Fruit fly (Drosophila melanogaster) whole organism, embryonic: ENCODE results near the gene Kr-h1.

Source experiments
- Ada2b ChIP-seq: fragments of 200-800 bp; sonication (Bioruptor generic); IDR thresholded peaks from 2 replicates; pipeline ENCODE4 v1.3.6; 2022; ENCODE audit warnings: missing biosample characterization, missing genetic modification characterization
- Aef1 ChIP-seq: fragments of 200-800 bp; sonication (Bioruptor generic); IDR thresholded peaks from 3 replicates; pipeline ENCODE4 v1.3.6; 2022; ENCODE audit warnings: missing biosample characterization, missing genetic modification characterization
- Atf-2 ChIP-seq: fragments of 200-800 bp; sonication (Bioruptor generic); optimal IDR thresholded peaks from 2 replicates; lab custom pipeline; 2016; ENCODE audit warnings: missing biosample characterization, missing genetic modification characterization
- CG1024 ChIP-seq: fragments of 200-800 bp; sonication (Bioruptor generic); IDR thresholded peaks from 2 replicates; pipeline ENCODE4 v1.3.6; 2022; ENCODE audit warnings: missing biosample characterization, missing genetic modification characterization
- CG10959 ChIP-seq: fragments of 200-800 bp; sonication (Bioruptor generic); IDR thresholded peaks from 2 replicates; pipeline ENCODE4 v1.3.6; 2022; ENCODE audit warnings: missing biosample characterization, missing genetic modification characterization
- CG11696 ChIP-seq: fragments of 200-800 bp; sonication (Bioruptor generic); IDR thresholded peaks from 2 replicates; pipeline ENCODE4 v1.3.6; 2022; ENCODE audit warnings: missing biosample characterization, missing genetic modification characterization
- CG12236 ChIP-seq: fragments of 200-800 bp; sonication (Bioruptor generic); optimal IDR thresholded peaks from 2 replicates; lab custom pipeline; 2016; ENCODE audit warnings: missing biosample characterization, missing genetic modification characterization
- CG12391 ChIP-seq: fragments of 200-800 bp; sonication (Bioruptor generic); optimal IDR thresholded peaks from 3 replicates; lab custom pipeline; 2018; ENCODE audit warnings: missing biosample characterization, mild to moderate bottlenecking, missing genetic modification characterization, moderate library complexity
- CG15479 ChIP-seq: fragments of 200-800 bp; sonication (Bioruptor generic); optimal IDR thresholded peaks from 3 replicates; lab custom pipeline; 2019; ENCODE audit warnings: missing biosample characterization, mild to moderate bottlenecking, missing genetic modification characterization, moderate library complexity
- CG1603 ChIP-seq: fragments of 200-800 bp; sonication (Bioruptor generic); optimal IDR thresholded peaks from 2 replicates; lab custom pipeline; 2019; ENCODE audit warnings: missing biosample characterization, mild to moderate bottlenecking, missing genetic modification characterization, moderate library complexity
- CG17359 ChIP-seq: fragments of 200-800 bp; sonication (Bioruptor generic); optimal IDR thresholded peaks from 3 replicates; lab custom pipeline; 2018; ENCODE audit warnings: missing biosample characterization, mild to moderate bottlenecking, missing genetic modification characterization, moderate library complexity
- CG17612 ChIP-seq: fragments of 200-800 bp; sonication (Bioruptor generic); IDR thresholded peaks from 2 replicates; pipeline ENCODE4 v1.3.6; 2022; ENCODE audit warnings: missing biosample characterization, missing genetic modification characterization
- CG31365 ChIP-seq: fragments of 200-800 bp; sonication (Bioruptor generic); optimal IDR thresholded peaks from 2 replicates; lab custom pipeline; 2018; ENCODE audit warnings: missing biosample characterization, mild to moderate bottlenecking, missing genetic modification characterization
- CG31388 ChIP-seq: fragments of 200-800 bp; sonication (Bioruptor generic); optimal IDR thresholded peaks from 2 replicates; lab custom pipeline; 2016; ENCODE audit warnings: missing biosample characterization, missing genetic modification characterization
- CG33213 ChIP-seq: fragments of 200-800 bp; sonication (Bioruptor generic); optimal IDR thresholded peaks from 3 replicates; lab custom pipeline; 2016; ENCODE audit warnings: missing biosample characterization, missing genetic modification characterization
- CG3726 ChIP-seq: fragments of 200-800 bp; sonication (Bioruptor generic); IDR thresholded peaks from 3 replicates; pipeline ENCODE4, ENCODE4 v1.3.6; 2022; ENCODE audit warnings: missing biosample characterization, missing genetic modification characterization
- CG4820 ChIP-seq: fragments of 200-800 bp; sonication (Bioruptor generic); optimal IDR thresholded peaks from 3 replicates; lab custom pipeline; 2016; ENCODE audit warnings: missing biosample characterization, missing genetic modification characterization
- CG7556 ChIP-seq: fragments of 200-800 bp; sonication (Bioruptor generic); optimal IDR thresholded peaks from 2 replicates; lab custom pipeline; 2017; ENCODE audit warnings: missing biosample characterization, mild to moderate bottlenecking, missing genetic modification characterization
- CG8944 ChIP-seq: fragments of 200-800 bp; sonication (Bioruptor generic); optimal IDR thresholded peaks from 3 replicates; lab custom pipeline; 2016; ENCODE audit warnings: missing biosample characterization, missing genetic modification characterization
- CG9932 ChIP-seq: fragments of 200-800 bp; sonication (Bioruptor generic); IDR thresholded peaks from 2 replicates; pipeline ENCODE4 v1.3.6; 2022; ENCODE audit warnings: missing biosample characterization, missing genetic modification characterization
- CoRest ChIP-seq: fragments of 200-800 bp; sonication (Bioruptor generic); optimal IDR thresholded peaks from 3 replicates; lab custom pipeline; 2018; ENCODE audit warnings: missing biosample characterization, mild to moderate bottlenecking, missing genetic modification characterization, moderate library complexity
- D19A ChIP-seq: fragments of 200-800 bp; optimal IDR thresholded peaks from 3 replicates; lab custom pipeline; 2019; ENCODE audit warnings: missing biosample characterization, mild to moderate bottlenecking, missing genetic modification characterization, moderate library complexity
- E2f1 ChIP-seq: fragments of 200-800 bp; sonication (Bioruptor generic); IDR thresholded peaks from 2 replicates; pipeline ENCODE4 v1.3.6; 2022; ENCODE audit warnings: missing biosample characterization, missing genetic modification characterization
- Ets97D ChIP-seq: fragments of 200-800 bp; sonication (Bioruptor generic); optimal IDR thresholded peaks from 3 replicates; lab custom pipeline; 2016; ENCODE audit warnings: missing biosample characterization, missing genetic modification characterization
- GATAe ChIP-seq: fragments of 200-800 bp; sonication (Bioruptor generic); conservative IDR thresholded peaks from 2 replicates; pipeline ENCODE4 v1.3.6; 2022; ENCODE audit warnings: missing biosample characterization, missing genetic modification characterization
- Gsc ChIP-seq: fragments of 200-800 bp; sonication (Bioruptor generic); IDR thresholded peaks from 2 replicates; pipeline ENCODE4 v1.3.6; 2022; ENCODE audit warnings: missing biosample characterization, missing genetic modification characterization
- HLH54F ChIP-seq: fragments of 200-800 bp; sonication (Bioruptor generic); optimal IDR thresholded peaks from 3 replicates; lab custom pipeline; 2016; ENCODE audit warnings: missing biosample characterization, missing genetic modification characterization
- Hr39 ChIP-seq: fragments of >200 bp; optimal IDR thresholded peaks from 2 replicates; lab custom pipeline; 2017
- MBD-R2 ChIP-seq: fragments of 200-800 bp; sonication (Bioruptor generic); IDR thresholded peaks from 2 replicates; pipeline ENCODE4 v1.3.6; 2022; ENCODE audit warnings: missing biosample characterization, missing genetic modification characterization
- Mrtf ChIP-seq: fragments of 200-800 bp; sonication (Bioruptor generic); IDR thresholded peaks from 3 replicates; pipeline ENCODE4 v1.3.6; 2022; ENCODE audit warnings: missing biosample characterization, missing genetic modification characterization
- NC2β ChIP-seq: fragments of 200-800 bp; sonication (Bioruptor generic); optimal IDR thresholded peaks from 2 replicates; lab custom pipeline; 2016; ENCODE audit warnings: missing biosample characterization, missing genetic modification characterization
- Ptx1 ChIP-seq: fragments of 200-800 bp; sonication (Bioruptor generic); IDR thresholded peaks from 2 replicates; pipeline ENCODE4 v1.3.6; 2022; ENCODE audit warnings: missing biosample characterization, missing genetic modification characterization
- Ravus ChIP-seq: fragments of 200-800 bp; sonication (Bioruptor generic); IDR thresholded peaks from 2 replicates; pipeline ENCODE4 v1.3.6; 2022; ENCODE audit warnings: missing biosample characterization, missing genetic modification characterization
- Scr ChIP-seq: fragments of 200-800 bp; sonication (Bioruptor generic); IDR thresholded peaks from 2 replicates; pipeline ENCODE4 v1.3.6; 2022; ENCODE audit warnings: missing biosample characterization, missing genetic modification characterization; ENCODE audit not compliant: partially characterized antibody
- Sin3A ChIP-seq: fragments of >200 bp; optimal IDR thresholded peaks from 2 replicates; lab custom pipeline; 2018
- Tbp ChIP-seq: fragments of >200 bp; optimal IDR thresholded peaks from 2 replicates; lab custom pipeline; 2018; ENCODE audit warnings: missing biosample characterization, missing genetic modification characterization
- al ChIP-seq: fragments of 200-800 bp; sonication (Bioruptor generic); IDR thresholded peaks from 2 replicates; pipeline ENCODE4 v1.3.6; 2022; ENCODE audit warnings: missing biosample characterization, missing genetic modification characterization
- ap ChIP-seq: fragments of 200-800 bp; sonication (Bioruptor generic); IDR thresholded peaks from 2 replicates; pipeline ENCODE4 v1.3.6; 2022; ENCODE audit warnings: missing biosample characterization, missing genetic modification characterization
- cato ChIP-seq: fragments of 200-800 bp; sonication (Bioruptor generic); optimal IDR thresholded peaks from 2 replicates; lab custom pipeline; 2016; ENCODE audit warnings: missing biosample characterization, missing genetic modification characterization, borderline replicate concordance
- crp ChIP-seq, 2 experiments: fragments of 200-800 bp; sonication (Bioruptor generic); optimal IDR thresholded peaks; 2 replicates in 1 of 2; 3 replicates in 1 of 2; lab custom pipeline; 2017; ENCODE audit warnings: missing biosample characterization in 2 of 2, missing genetic modification characterization in 2 of 2, mild to moderate bottlenecking in 1 of 2, moderate library complexity in 1 of 2
- dimm ChIP-seq: fragments of 200-800 bp; sonication (Bioruptor generic); IDR thresholded peaks from 2 replicates; pipeline ENCODE4 v1.3.6; 2022; ENCODE audit warnings: missing biosample characterization, missing genetic modification characterization
- exex ChIP-seq: fragments of 200-800 bp; sonication (Bioruptor generic); optimal IDR thresholded peaks from 4 replicates; lab custom pipeline; 2018; ENCODE audit warnings: missing biosample characterization, mild to moderate bottlenecking, missing genetic modification characterization, moderate library complexity
- ham ChIP-seq: fragments of 200-800 bp; sonication (Bioruptor generic); IDR thresholded peaks from 2 replicates; pipeline ENCODE4 v1.3.6; 2022; ENCODE audit warnings: missing biosample characterization, missing genetic modification characterization
- jing ChIP-seq: fragments of 200-800 bp; sonication (Bioruptor generic); optimal IDR thresholded peaks from 2 replicates; lab custom pipeline; 2018; ENCODE audit warnings: missing biosample characterization, mild to moderate bottlenecking, missing genetic modification characterization
- lbe ChIP-seq: fragments of 200-800 bp; sonication (Bioruptor generic); optimal IDR thresholded peaks from 2 replicates; lab custom pipeline; 2016; ENCODE audit warnings: missing biosample characterization, mild to moderate bottlenecking, missing genetic modification characterization
- pita ChIP-seq: fragments of 200-800 bp; sonication (Bioruptor generic); optimal IDR thresholded peaks from 2 replicates; lab custom pipeline; 2017; ENCODE audit warnings: missing biosample characterization, mild to moderate bottlenecking, missing genetic modification characterization
- sens ChIP-seq: fragments of 200-800 bp; sonication (Bioruptor generic); peaks from one replicate; lab custom pipeline; 2016; ENCODE audit warnings: missing biosample characterization, missing genetic modification characterization
- so ChIP-seq: fragments of 200-800 bp; sonication (Bioruptor generic); IDR thresholded peaks from 3 replicates; pipeline ENCODE4 v1.3.6; 2022; ENCODE audit warnings: missing biosample characterization, missing genetic modification characterization
- ssp ChIP-seq: fragments of 200-800 bp; sonication (Bioruptor generic); IDR thresholded peaks from 2 replicates; pipeline ENCODE4 v1.3.6; 2022; ENCODE audit warnings: missing biosample characterization, missing genetic modification characterization
- sug ChIP-seq: fragments of 200-800 bp; optimal IDR thresholded peaks from 2 replicates; lab custom pipeline; 2019; ENCODE audit warnings: missing biosample characterization, mild to moderate bottlenecking, missing genetic modification characterization, moderate library complexity
- tx ChIP-seq: fragments of 200-800 bp; sonication (Bioruptor generic); optimal IDR thresholded peaks from 2 replicates; lab custom pipeline; 2016; ENCODE audit warnings: missing biosample characterization, missing genetic modification characterization
- unpg ChIP-seq: fragments of 200-800 bp; sonication (Bioruptor generic); optimal IDR thresholded peaks from 3 replicates; lab custom pipeline; 2018; ENCODE audit warnings: missing biosample characterization, mild to moderate bottlenecking, missing genetic modification characterization, moderate library complexity
- zfh1 ChIP-seq: fragments of 200-800 bp; sonication (Bioruptor generic); IDR thresholded peaks from 3 replicates; pipeline ENCODE4 v1.3.6; 2022; ENCODE audit warnings: missing biosample characterization, missing genetic modification characterization

Kr-h1 gene

DNA sequence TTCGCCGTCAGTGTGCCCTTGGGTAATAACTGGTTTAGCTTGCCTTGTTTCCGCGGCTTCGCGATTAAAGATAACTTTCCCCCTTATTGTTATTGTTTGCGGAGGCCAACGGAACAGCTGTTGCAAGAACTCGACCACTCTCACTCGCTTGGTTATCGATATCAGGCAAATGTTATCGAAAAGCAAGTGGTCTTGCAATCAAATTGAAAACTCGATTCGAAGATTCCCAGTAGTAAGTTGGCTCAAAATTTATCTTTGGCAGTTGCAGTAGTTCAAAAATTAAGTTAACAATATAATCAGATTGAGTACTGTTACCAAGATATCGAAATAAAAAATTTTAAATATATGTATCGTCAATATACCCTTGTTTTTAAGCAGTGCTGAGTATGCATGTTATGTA lies 16.6 kb upstream of the Kr-h1 start, which contains the start of the genes Fbw5 and CG9147 (continued):
- TF ChIP-seq al (peak; percentile 99), CG7556 (GFP tag; lab: Kevin White, UChicago) (peak; percentile 100), sug (tag; lab: Kevin White, UChicago) (peak; percentile 98), dimm (peak; percentile 99), sens (GFP tag; lab: Kevin White, UChicago) (peak; percentile 100), CG17612 (peak; percentile 96), CG12391 (tag; lab: Kevin White, UChicago) (peak; percentile 100), tx (peak; percentile 100), so (GFP tag; lab: Robert Waterston, UW) (peak; percentile 100), Hr39 (lab: Kevin White, UChicago) (no peak), NC2β (GFP tag; lab: Kevin White, UChicago) (peak; percentile 99), D19A (tag; lab: Kevin White, UChicago) (peak; percentile 99), exex (tag; lab: Kevin White, UChicago) (peak; percentile 94), crp (GFP tag; optimal IDR thresholded peaks at IDR 0.05; lab: Kevin White, UChicago) (peak; percentile 83 to 91), CG4820 (GFP tag; lab: Kevin White, UChicago) (peak; percentile 99), CG9932 (peak; percentile 99), CG12236 (GFP tag; lab: Kevin White, UChicago) (peak; percentile 99), Ets97D (peak; percentile 97), lbe (GFP tag; lab: Kevin White, UChicago) (peak; percentile 99), MBD-R2 (peak; percentile 100), Atf-2 (GFP tag; lab: Kevin White, UChicago) (peak; percentile 99), CoRest (peak; percentile 100), CG11696 (peak; percentile 96), Mrtf (GFP tag; lab: Robert Waterston, UW) (peak; percentile 99), zfh1 (GFP tag; lab: Robert Waterston, UW) (peak; percentile 100), CG8944 (GFP tag; lab: Kevin White, UChicago) (peak; percentile 99), Gsc (peak; percentile 96; the same call in 1 of the 2 replicates), Ptx1 (peak; percentile 100), GATAe (GFP tag; lab: Robert Waterston, UW) (peak; percentile 97), CG10959 (GFP tag; lab: Robert Waterston, UW) (peak; percentile 100), Scr (GFP tag; lab: Robert Waterston, UW) (peak; percentile 51; the same call in 1 of the 2 replicates), unpg (peak; percentile 100), E2f1 (GFP tag; lab: Robert Waterston, UW) (peak; percentile 99), Aef1 (GFP tag; lab: Robert Waterston, UW) (peak; percentile 99), Tbp (no peak), CG1603 (peak; percentile 99), CG15479 (GFP tag; lab: Kevin White, UChicago) (peak; percentile 80), CG1024 (GFP tag; lab: Robert Waterston, UW) (peak; percentile 98), CG33213 (GFP tag; lab: Kevin White, UChicago) (peak; percentile 99), CG31388 (GFP tag; lab: Kevin White, UChicago) (peak; percentile 99), Ada2b (peak; percentile 100), Sin3A (no peak), ap (GFP tag; lab: Robert Waterston, UW) (peak; percentile 99), pita (GFP tag; lab: Kevin White, UChicago) (no peak), jing (GFP tag; lab: Kevin White, UChicago) (peak; percentile 100), ham (GFP tag; lab: Robert Waterston, UW) (peak; percentile 99), CG31365 (tag; lab: Kevin White, UChicago) (peak; percentile 92), HLH54F (GFP tag; lab: Kevin White, UChicago) (peak; percentile 99), ssp (GFP tag; lab: Robert Waterston, UW) (peak; percentile 96), CG3726 (GFP tag; lab: Robert Waterston, UW) (peak; percentile 99), CG17359 (tag; lab: Kevin White, UChicago) (peak; percentile 99), cato (GFP tag; lab: Kevin White, UChicago) (peak; percentile 99), Ravus (GFP tag; lab: Robert Waterston, UW) (peak; percentile 99)
